Fruit fly (Drosophila melanogaster) whole organism, embryonic: ENCODE measurements around the gene AMPdeam.

ENCODE experiments used
- CG11247 ChIP-seq: fragments of 200-800 bp; sonication (Bioruptor generic); IDR thresholded peaks from 2 replicates; pipeline ENCODE4 v1.3.6; 2022; ENCODE audit warnings: missing biosample characterization, missing genetic modification characterization
- CG12391 ChIP-seq: fragments of 200-800 bp; sonication (Bioruptor generic); optimal IDR thresholded peaks from 3 replicates; lab custom pipeline; 2018; ENCODE audit warnings: missing biosample characterization, mild to moderate bottlenecking, missing genetic modification characterization, moderate library complexity
- CG13624 ChIP-seq: fragments of 200-800 bp; sonication (Bioruptor generic); optimal IDR thresholded peaks from 2 replicates; lab custom pipeline; 2016; ENCODE audit warnings: missing biosample characterization, missing genetic modification characterization
- CG16813 ChIP-seq: fragments of 200-800 bp; sonication (Bioruptor generic); IDR thresholded peaks from 3 replicates; pipeline ENCODE4 v1.3.6; 2022; ENCODE audit warnings: missing biosample characterization, missing genetic modification characterization; ENCODE audit not compliant: partially characterized antibody
- CG17385 ChIP-seq: fragments of 200-800 bp; sonication (Bioruptor generic); optimal IDR thresholded peaks from 3 replicates; lab custom pipeline; 2018; ENCODE audit warnings: missing biosample characterization, mild to moderate bottlenecking, missing genetic modification characterization
- CG17612 ChIP-seq: fragments of 200-800 bp; sonication (Bioruptor generic); IDR thresholded peaks from 2 replicates; pipeline ENCODE4 v1.3.6; 2022; ENCODE audit warnings: missing biosample characterization, missing genetic modification characterization
- CG1832 ChIP-seq: fragments of 200-800 bp; sonication (Bioruptor generic); optimal IDR thresholded peaks from 2 replicates; lab custom pipeline; 2017; ENCODE audit warnings: missing biosample characterization, mild to moderate bottlenecking, missing genetic modification characterization, inconsistent platforms
- CG2120 ChIP-seq: fragments of 200-800 bp; sonication (Bioruptor generic); optimal IDR thresholded peaks from 3 replicates; lab custom pipeline; 2016; ENCODE audit warnings: missing biosample characterization, missing genetic modification characterization
- CG30020 ChIP-seq: fragments of 200-800 bp; optimal IDR thresholded peaks from 2 replicates; lab custom pipeline; 2019; ENCODE audit warnings: missing biosample characterization, mild to moderate bottlenecking, missing genetic modification characterization, moderate library complexity
- CG3281 ChIP-seq: fragments of 200-800 bp; sonication (Bioruptor generic); optimal IDR thresholded peaks from 3 replicates; lab custom pipeline; 2017; ENCODE audit warnings: missing biosample characterization, mild to moderate bottlenecking, missing genetic modification characterization
- CG33213 ChIP-seq: fragments of 200-800 bp; sonication (Bioruptor generic); optimal IDR thresholded peaks from 3 replicates; lab custom pipeline; 2016; ENCODE audit warnings: missing biosample characterization, missing genetic modification characterization
- CG4617 ChIP-seq: fragments of 200-800 bp; sonication (Bioruptor generic); optimal IDR thresholded peaks from 3 replicates; lab custom pipeline; 2016; ENCODE audit warnings: missing biosample characterization, missing genetic modification characterization, borderline replicate concordance
- CG5245 ChIP-seq: fragments of 200-800 bp; sonication (Bioruptor generic); optimal IDR thresholded peaks from 3 replicates; lab custom pipeline; 2016; ENCODE audit warnings: missing biosample characterization, missing genetic modification characterization
- CG6791 ChIP-seq: fragments of 200-800 bp; sonication (Bioruptor generic); IDR thresholded peaks from 3 replicates; pipeline ENCODE4 v1.3.6; 2022; ENCODE audit warnings: missing biosample characterization, missing genetic modification characterization; ENCODE audit not compliant: partially characterized antibody
- CG7745 ChIP-seq: fragments of 200-800 bp; sonication (Bioruptor generic); optimal IDR thresholded peaks from 2 replicates; lab custom pipeline; 2018; ENCODE audit warnings: missing biosample characterization, mild to moderate bottlenecking, missing genetic modification characterization, moderate library complexity
- CG7839 ChIP-seq: fragments of 200-800 bp; sonication (Bioruptor generic); optimal IDR thresholded peaks from 3 replicates; lab custom pipeline; 2018; ENCODE audit warnings: missing biosample characterization, mild to moderate bottlenecking, missing genetic modification characterization, moderate library complexity
- CG8924 ChIP-seq: fragments of 200-800 bp; optimal IDR thresholded peaks from 3 replicates; lab custom pipeline; 2019; ENCODE audit warnings: missing biosample characterization, mild to moderate bottlenecking, missing genetic modification characterization, moderate library complexity
- CG9797 ChIP-seq: fragments of 200-800 bp; sonication (Bioruptor generic); optimal IDR thresholded peaks from 3 replicates; lab custom pipeline; 2018; ENCODE audit warnings: missing biosample characterization, mild to moderate bottlenecking, missing genetic modification characterization
- Dek ChIP-seq: fragments of 200-800 bp; sonication (Bioruptor generic); optimal IDR thresholded peaks from 3 replicates; lab custom pipeline; 2019; ENCODE audit warnings: missing biosample characterization, mild to moderate bottlenecking, missing genetic modification characterization, moderate library complexity
- Eip74EF ChIP-seq, 2 experiments: fragments of 200-800 bp in 1 of 2; fragments of >200 bp in 1 of 2; sonication (Bioruptor generic) in 1 of 2; optimal IDR thresholded peaks; 2 replicates each; lab custom pipeline; 2017 to 2019; ENCODE audit warnings: missing biosample characterization in 2 of 2, missing genetic modification characterization in 2 of 2, mild to moderate bottlenecking in 1 of 2, moderate library complexity in 1 of 2
- Fer1 ChIP-seq: fragments of 200-800 bp; sonication (Bioruptor generic); optimal IDR thresholded peaks from 2 replicates; lab custom pipeline; 2017; ENCODE audit warnings: missing biosample characterization, mild to moderate bottlenecking, missing genetic modification characterization
- Fer3 ChIP-seq: fragments of 200-800 bp; sonication (Bioruptor generic); optimal IDR thresholded peaks from 2 replicates; lab custom pipeline; 2018; ENCODE audit warnings: missing biosample characterization, mild to moderate bottlenecking, missing genetic modification characterization, moderate library complexity
- H2.0 ChIP-seq: fragments of 200-800 bp; sonication (Bioruptor generic); IDR thresholded peaks from 2 replicates; pipeline ENCODE4 v1.3.6; 2022; ENCODE audit warnings: missing biosample characterization, missing genetic modification characterization
- Hand ChIP-seq: fragments of 200-800 bp; sonication (Bioruptor generic); optimal IDR thresholded peaks from 2 replicates; lab custom pipeline; 2017; ENCODE audit warnings: mild to moderate bottlenecking, missing biosample characterization, missing genetic modification reagents, missing genetic modification characterization
- Hey ChIP-seq: fragments of 200-800 bp; sonication (Bioruptor generic); optimal IDR thresholded peaks from 3 replicates; lab custom pipeline; 2018; ENCODE audit warnings: missing biosample characterization, mild to moderate bottlenecking, missing genetic modification characterization
- Med ChIP-seq: fragments of 200-800 bp; sonication (Bioruptor generic); peaks from one replicate; lab custom pipeline; 2016; ENCODE audit warnings: missing biosample characterization, missing genetic modification characterization, mild to moderate bottlenecking, inconsistent platforms, moderate library complexity
- NFAT ChIP-seq: fragments of 200-800 bp; sonication (Bioruptor generic); IDR thresholded peaks from 2 replicates; pipeline ENCODE4 v1.3.6; 2022; ENCODE audit warnings: missing biosample characterization, missing genetic modification characterization
- NK7.1 ChIP-seq: fragments of 200-800 bp; sonication (Bioruptor generic); optimal IDR thresholded peaks from 3 replicates; lab custom pipeline; 2016; ENCODE audit warnings: missing biosample characterization, missing genetic modification characterization
- Nf-YA ChIP-seq: fragments of 200-800 bp; sonication (Bioruptor generic); IDR thresholded peaks from 2 replicates; pipeline ENCODE4 v1.3.6; 2022; ENCODE audit warnings: missing biosample characterization, missing genetic modification characterization
- Opbp ChIP-seq: fragments of 200-800 bp; sonication (Bioruptor generic); IDR thresholded peaks from 3 replicates; pipeline ENCODE4 v1.3.6; 2022; ENCODE audit warnings: missing biosample characterization, missing genetic modification characterization; ENCODE audit not compliant: partially characterized antibody
- Trl ChIP-seq, 3 experiments: fragments of >200 bp in 2 of 3; fragments of 200-800 bp in 1 of 3; sonication (Bioruptor generic) in 1 of 3; optimal IDR thresholded peaks; 2 replicates in 1 of 3; 3 replicates in 2 of 3; lab custom pipeline; 2016 to 2017; ENCODE audit warnings: missing biosample characterization in 1 of 3, missing genetic modification characterization in 1 of 3
- amos ChIP-seq: fragments of 200-800 bp; sonication (Bioruptor generic); IDR thresholded peaks from 2 replicates; pipeline ENCODE4 v1.3.6; 2022; ENCODE audit warnings: missing biosample characterization, missing genetic modification characterization; ENCODE audit not compliant: partially characterized antibody
- aop ChIP-seq: fragments of 200-800 bp; sonication (Bioruptor generic); IDR thresholded peaks from 2 replicates; pipeline ENCODE4 v1.3.6; 2022; ENCODE audit warnings: missing biosample characterization, missing genetic modification characterization
- bigmax ChIP-seq: fragments of 200-800 bp; sonication (Bioruptor generic); optimal IDR thresholded peaks from 2 replicates; lab custom pipeline; 2018; ENCODE audit warnings: missing biosample characterization, mild to moderate bottlenecking, missing genetic modification characterization
- chm ChIP-seq: fragments of 200-800 bp; sonication (Bioruptor generic); IDR thresholded peaks from 2 replicates; pipeline ENCODE4 v1.3.6; 2022; ENCODE audit warnings: missing biosample characterization, missing genetic modification characterization
- ci ChIP-seq: fragments of 200-800 bp; sonication (Bioruptor generic); IDR thresholded peaks from 3 replicates; pipeline ENCODE4 v1.3.6; 2022; ENCODE audit warnings: missing biosample characterization, missing genetic modification characterization
- dysf ChIP-seq: fragments of 200-800 bp; sonication (Bioruptor generic); IDR thresholded peaks from 3 replicates; pipeline ENCODE4 v1.3.6; 2022; ENCODE audit warnings: missing biosample characterization, missing genetic modification characterization
- gfzf ChIP-seq: fragments of 200-800 bp; sonication (Bioruptor generic); optimal IDR thresholded peaks from 2 replicates; lab custom pipeline; 2016; ENCODE audit warnings: missing biosample characterization, mild to moderate bottlenecking, missing genetic modification characterization, moderate library complexity
- gro ChIP-seq: fragments of 200-800 bp; sonication (Bioruptor generic); optimal IDR thresholded peaks from 2 replicates; lab custom pipeline; 2016; ENCODE audit warnings: missing biosample characterization, missing genetic modification characterization
- her ChIP-seq: fragments of 200-800 bp; sonication (Bioruptor generic); optimal IDR thresholded peaks from 2 replicates; lab custom pipeline; 2016; ENCODE audit warnings: missing biosample characterization, missing genetic modification characterization
- nom ChIP-seq: fragments of 200-800 bp; sonication (Bioruptor generic); optimal IDR thresholded peaks from 2 replicates; lab custom pipeline; 2017; ENCODE audit warnings: missing biosample characterization, missing genetic modification characterization, mild to moderate bottlenecking, moderate library complexity, missing genetic modification reagents
- rib ChIP-seq: fragments of 200-800 bp; sonication (Bioruptor generic); IDR thresholded peaks from 2 replicates; pipeline ENCODE4 v1.3.6; 2022; ENCODE audit warnings: missing biosample characterization, missing genetic modification characterization
- sqz ChIP-seq: fragments of 200-800 bp; sonication (Bioruptor generic); optimal IDR thresholded peaks from 3 replicates; lab custom pipeline; 2018; ENCODE audit warnings: missing biosample characterization, mild to moderate bottlenecking, missing genetic modification characterization
- stwl ChIP-seq: fragments of 200-800 bp; sonication (Bioruptor generic); optimal IDR thresholded peaks from 3 replicates; lab custom pipeline; 2018; ENCODE audit warnings: missing biosample characterization, mild to moderate bottlenecking, missing genetic modification characterization, moderate library complexity
- tna ChIP-seq: fragments of 200-800 bp; sonication (Bioruptor generic); IDR thresholded peaks from 2 replicates; pipeline ENCODE4 v1.3.6; 2022; ENCODE audit warnings: missing biosample characterization, missing genetic modification characterization; ENCODE audit not compliant: partially characterized antibody
- wor ChIP-seq: fragments of 200-800 bp; sonication (Bioruptor generic); IDR thresholded peaks from 2 replicates; pipeline ENCODE4 v1.3.6; 2022; ENCODE audit warnings: missing biosample characterization, missing genetic modification characterization
- z ChIP-seq: fragments of 200-800 bp; sonication (Bioruptor generic); IDR thresholded peaks from 3 replicates; pipeline ENCODE4 v1.3.6; 2022; ENCODE audit warnings: missing biosample characterization, missing genetic modification characterization

Gene AMPdeam

dm6 chrX:13821775-13822493 lies 23.7 kb downstream of the AMPdeam start, which contains the start of gene Clic (continued):
- TF ChIP-seq CG12391 (tag; lab: Kevin White, UChicago) (peak; percentile 8), CG9797 (GFP tag; lab: Kevin White, UChicago) (peak; percentile 73), CG6791 (GFP tag; lab: Robert Waterston, UW) (peak; percentile 74; the same call in 2 of the 3 replicates), Fer1 (GFP tag; lab: Kevin White, UChicago) (peak; percentile 8), CG16813 (GFP tag; lab: Robert Waterston, UW) (0 out of 3 replicates have a peak, but pooled peaks have one; percentile 10), Eip74EF (GFP tag; optimal IDR thresholded peaks at IDR 0.05; lab: Kevin White, UChicago) (no peak), CG13624 (GFP tag; lab: Kevin White, UChicago) (peak; percentile 19), rib (peak; percentile 55), sqz (GFP tag; lab: Kevin White, UChicago) (peak; percentile 38), CG1832 (GFP tag; lab: Kevin White, UChicago) (no peak), H2.0 (no peak), CG8924 (tag; lab: Kevin White, UChicago) (peak; percentile 30), CG2120 (GFP tag; lab: Kevin White, UChicago) (peak; percentile 8), NK7.1 (GFP tag; lab: Kevin White, UChicago) (peak; percentile 37), tna (GFP tag; lab: Robert Waterston, UW) (peak; percentile 15; the same call in 1 of the 2 replicates), chm (GFP tag; lab: Robert Waterston, UW) (peak; percentile 86), CG3281 (GFP tag; lab: Kevin White, UChicago) (peak; percentile 7), CG33213 (peak; percentile 7), CG7745 (no peak), Fer3 (tag; lab: Kevin White, UChicago) (peak; percentile 16), CG17385 (peak; percentile 95), bigmax (GFP tag; lab: Kevin White, UChicago) (peak; percentile 64), her (GFP tag; lab: Kevin White, UChicago) (peak; percentile 24), aop (no peak), gfzf (GFP tag; lab: Kevin White, UChicago) (peak; percentile 88), amos (GFP tag; lab: Robert Waterston, UW) (peak; percentile 50; the same call in 1 of the 2 replicates), stwl (peak; percentile 40), CG17612 (no peak), Hand (GFP tag; lab: Kevin White, UChicago) (peak; percentile 8), CG11247 (GFP tag; lab: Robert Waterston, UW) (peak; percentile 9; the same call in 1 of the 2 replicates), CG7839 (tag; lab: Kevin White, UChicago) (no peak), CG30020 (tag; lab: Kevin White, UChicago) (peak; percentile 19), ci (GFP tag; lab: Robert Waterston, UW) (peak; percentile 71; the same call in 1 of the 3 replicates), Opbp (GFP tag; lab: Robert Waterston, UW) (peak; percentile 51; the same call in 1 of the 3 replicates), Trl (optimal IDR thresholded peaks at IDR 0.05; lab: Kevin White, UChicago) (no peak), Trl (GFP tag; optimal IDR thresholded peaks at IDR 0.05; lab: Kevin White, UChicago) (peak; percentile 17), Hey (tag; lab: Kevin White, UChicago) (no peak), Dek (peak; percentile 26), CG4617 (peak; percentile 5), nom (peak; percentile 63), dysf (GFP tag; lab: Robert Waterston, UW) (0 out of 3 replicates have a peak, but pooled peaks have one; percentile 2), wor (GFP tag; lab: Robert Waterston, UW) (no peak), NFAT (GFP tag; lab: Robert Waterston, UW) (peak; percentile 55; the same call in 1 of the 2 replicates), CG5245 (GFP tag; lab: Kevin White, UChicago) (no peak), gro (GFP tag; lab: Kevin White, UChicago) (peak; percentile 24), Nf-YA (GFP tag; lab: Robert Waterston, UW) (no peak), z (no peak), Med (GFP tag; lab: Kevin White, UChicago) (peak; percentile 85)
